Worm (Caenorhabditis elegans): ENCODE data around the gene ugt-23.

ce11 chrX:9894844-9895243 lies 30.1 kb downstream of the ugt-23 start, which contains the start of gene F21G4.3:
- TF ChIP-seq ceh-82 (tag; optimal IDR thresholded peaks at IDR 0.05) (no peak), daf-12 (tag; optimal IDR thresholded peaks at IDR 0.05) (no peak), lin-15B (tag; optimal IDR thresholded peaks at IDR 0.05) (no peak), fkh-10 (GFP tag; optimal IDR thresholded peaks at IDR 0.05) (no peak), nhr-10 (tag; optimal IDR thresholded peaks at IDR 0.05) (no peak)
